Worm (Caenorhabditis elegans): ENCODE data around the gene F07E5.12.

Gene F07E5.12

DNA sequence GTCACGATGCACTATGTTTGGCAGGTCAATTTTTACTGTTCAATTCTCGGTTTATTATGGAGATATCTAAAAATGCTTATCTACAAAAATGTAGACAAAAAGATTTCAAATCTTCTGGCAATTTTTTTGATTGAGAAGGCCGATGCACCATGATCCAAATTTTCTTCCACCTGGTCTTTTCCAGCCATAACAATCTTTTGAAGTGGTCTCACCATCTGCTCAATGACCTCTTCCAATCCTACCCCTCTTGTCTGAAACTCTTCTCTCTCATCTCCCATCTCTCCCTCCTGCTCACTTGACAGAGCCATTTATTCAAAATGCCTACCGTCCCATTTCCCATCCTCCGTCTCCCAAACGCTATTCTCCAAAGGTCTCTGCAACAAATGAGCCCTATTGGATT is 16.4 kb upstream of the F07E5.12 start, which contains the start of gene fbxb-35:
Gene fbxb-35 (plus strand): TSS at position 301 of the 400 bp plus-strand sequence.
- TF ChIP-seq lsy-2 (tag; optimal IDR thresholded peaks at IDR 0.05) (no peak), zag-1 (tag; optimal IDR thresholded peaks at IDR 0.05) (no peak), ztf-7 (tag; optimal IDR thresholded peaks at IDR 0.05) (no peak), lin-1 (GFP tag; IDR thresholded peaks at IDR 0.05) (no peak), hlh-11 (tag; optimal IDR thresholded peaks at IDR 0.05) (no peak), nhr-10 (tag; optimal IDR thresholded peaks at IDR 0.05) (no peak), nhr-41 (GFP tag; IDR thresholded peaks at IDR 0.05) (no peak), dmd-8 (GFP tag; IDR thresholded peaks at IDR 0.05) (no peak)

DNA sequence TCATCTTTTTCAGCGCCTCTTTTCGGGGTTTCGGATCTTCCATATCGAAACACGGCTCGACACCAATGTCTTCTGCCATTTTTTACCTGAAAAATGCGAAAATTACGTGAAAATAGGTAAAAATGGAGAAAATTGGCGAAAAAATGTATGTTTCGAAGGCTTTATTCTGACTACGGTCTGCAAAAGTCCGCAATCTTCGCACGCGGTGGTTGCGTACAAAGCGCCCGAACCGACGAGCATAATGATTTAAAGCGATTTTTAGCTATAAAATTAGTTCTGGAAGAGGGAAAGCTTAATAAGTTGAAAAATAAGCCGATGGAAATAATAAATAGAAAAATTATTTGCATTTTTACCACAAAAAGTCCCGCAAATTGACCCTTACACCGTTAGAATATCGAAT is 8.8 kb upstream of the F07E5.12 start, which contains the start of gene F07E5.5:
Gene F07E5.5 (minus strand): TSS at position 86 of the 400 bp plus-strand sequence.
- TF ChIP-seq dmd-6 (GFP tag; IDR thresholded peaks at IDR 0.05) (peak; percentile 24; the same call in 1 of the 2 replicates), lin-13 (GFP tag; optimal IDR thresholded peaks at IDR 0.05) (peak; percentile 45), dpl-1 (GFP tag; optimal IDR thresholded peaks at IDR 0.05) (peak; percentile 64), egl-27 (tag; optimal IDR thresholded peaks at IDR 0.05) (no peak), daf-8 (GFP tag; IDR thresholded peaks at IDR 0.05) (no peak), snpc-4 (tag; optimal IDR thresholded peaks at IDR 0.05) (no peak), mes-2 (tag; optimal IDR thresholded peaks at IDR 0.05; ENCODE audit: poor library complexity, severe bottlenecking) (peak; percentile 81), R02D3.7 (tag; optimal IDR thresholded peaks at IDR 0.05) (no peak), hmg-1.1 (GFP tag; IDR thresholded peaks at IDR 0.05) (peak; percentile 27; the same call in 1 of the 2 replicates), fkh-10 (GFP tag; optimal IDR thresholded peaks at IDR 0.05) (peak; percentile 13), lin-39 (tag; optimal IDR thresholded peaks at IDR 0.05) (no peak), nhr-28 (tag; optimal IDR thresholded peaks at IDR 0.05) (peak; percentile 48), nhr-11 (tag; optimal IDR thresholded peaks at IDR 0.05) (peak; percentile 69), mdl-1 (tag; optimal IDR thresholded peaks at IDR 0.05) (no peak), ZK337.2 (GFP tag; IDR thresholded peaks at IDR 0.05) (no peak), ctbp-1 (GFP tag; IDR thresholded peaks at IDR 0.05) (no peak), F44E2.7 (GFP tag; IDR thresholded peaks at IDR 0.05) (no peak), ceh-62 (tag; optimal IDR thresholded peaks at IDR 0.05) (no peak), lsy-2 (tag; optimal IDR thresholded peaks at IDR 0.05) (peak; percentile 74 to 97), lin-38 (GFP tag; IDR thresholded peaks at IDR 0.05) (peak; percentile 69)

DNA sequence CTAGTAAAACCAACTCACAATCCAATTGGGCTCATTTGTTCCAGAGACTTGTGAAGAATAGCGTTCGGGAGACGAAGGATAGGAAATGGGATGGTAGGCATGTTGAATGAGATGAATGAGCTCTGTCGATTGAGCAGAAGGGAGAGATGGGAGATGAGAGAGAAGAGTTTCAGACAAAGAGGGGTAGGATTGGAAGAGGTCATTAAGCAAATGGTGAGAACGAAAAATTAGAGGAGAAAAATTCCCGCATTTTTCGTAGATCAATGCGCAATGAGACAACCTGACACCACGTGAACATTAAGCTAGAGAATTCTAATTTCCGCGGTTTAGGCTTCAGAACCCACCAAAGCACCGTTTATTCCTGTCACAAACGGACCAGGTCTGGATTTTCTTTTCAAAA is 3.8 kb upstream of the F07E5.12 start, which contains the start of gene F07E5.13:
Gene F07E5.13 (minus strand): TSS at position 101 of the 400 bp plus-strand sequence.
- TF ChIP-seq mdt-29 (GFP tag; IDR thresholded peaks at IDR 0.05) (no peak), nhr-10 (tag; optimal IDR thresholded peaks at IDR 0.05) (no peak), nhr-237 (tag; optimal IDR thresholded peaks at IDR 0.05) (no peak), ztf-11 (tag; optimal IDR thresholded peaks at IDR 0.05) (no peak), ceh-28 (tag; optimal IDR thresholded peaks at IDR 0.05) (no peak), D1046.2 (GFP tag; IDR thresholded peaks at IDR 0.05) (no peak), mdl-1 (tag; optimal IDR thresholded peaks at IDR 0.05) (no peak), nhr-6 (tag; optimal IDR thresholded peaks at IDR 0.05) (no peak)

ce11 chrII:2064497-2064896 is 3.3 kb upstream of the F07E5.12 start, which contains the start of gene fbxb-6:
Gene fbxb-6, plus strand, starts transcription at chrII:2064797.
- no peak for TF ChIP-seq nhr-237 (tag; optimal IDR thresholded peaks at IDR 0.05)
- TF ChIP-seq F26F4.8 (GFP tag; conservative IDR thresholded peaks at IDR 0.05) = no peak
- TF ChIP-seq daf-16 (GFP tag; optimal IDR thresholded peaks at IDR 0.05) = no peak
- no peak for TF ChIP-seq daf-16 (tag; optimal IDR thresholded peaks at IDR 0.05)
- TF ChIP-seq spr-3 (GFP tag; optimal IDR thresholded peaks at IDR 0.05) = no peak
- no peak for TF ChIP-seq gei-8 (GFP tag; optimal IDR thresholded peaks at IDR 0.05)
- no peak for TF ChIP-seq hlh-11 (tag; optimal IDR thresholded peaks at IDR 0.05)
- TF ChIP-seq lin-13 (GFP tag; optimal IDR thresholded peaks at IDR 0.05) = no peak
- TF ChIP-seq ZK337.2 (GFP tag; IDR thresholded peaks at IDR 0.05) = no peak
- TF ChIP-seq aha-1 (tag) = no peak
- no peak for TF ChIP-seq daf-8 (GFP tag; IDR thresholded peaks at IDR 0.05)
- no peak for TF ChIP-seq ctbp-1 (GFP tag; IDR thresholded peaks at IDR 0.05)
- no peak for TF ChIP-seq ces-1 (GFP tag; optimal IDR thresholded peaks at IDR 0.05)
- no peak for TF ChIP-seq egl-27 (tag; optimal IDR thresholded peaks at IDR 0.05)
